Worm (Caenorhabditis elegans) whole organism, L4 larva: ENCODE data around the gene T10B9.14.

Source experiments
- aly-2 ChIP-seq: sonication (generic microtip); optimal IDR thresholded peaks from 2 replicates; lab custom pipeline; 2018; ENCODE audit warnings: missing biosample characterization, missing genetic modification characterization
- ama-1 ChIP-seq: fragments of 150-350 bp; optimal IDR thresholded peaks from 2 replicates; lab custom pipeline; 2014; ENCODE audit warnings: inconsistent platforms, mixed read lengths
- dmd-8 ChIP-seq: fragments of 200-800 bp; sonication (Bioruptor generic); IDR thresholded peaks from 2 replicates; pipeline ENCODE4 v1.3.6; 2022; ENCODE audit warnings: missing genetic modification characterization, missing compliant biosample characterization
- jun-1 ChIP-seq: fragments of 150-350 bp; optimal IDR thresholded peaks from 2 replicates; lab custom pipeline; 2014; ENCODE audit warnings: missing biosample characterization, missing genetic modification reagents, missing genetic modification characterization
- lin-13 ChIP-seq: fragments of 150-350 bp; optimal IDR thresholded peaks from 2 replicates; lab custom pipeline; 2014; ENCODE audit warnings: missing biosample characterization, missing genetic modification reagents, missing genetic modification characterization
- mdl-1 ChIP-seq, 2 experiments: fragments of 150-350 bp in 1 of 2; sonication (generic microtip) in 1 of 2; optimal IDR thresholded peaks; 2 replicates each; lab custom pipeline; 2014 to 2017; ENCODE audit warnings: missing biosample characterization in 2 of 2, missing genetic modification characterization in 2 of 2
- nhr-76 ChIP-seq: fragments of 150-350 bp; optimal IDR thresholded peaks from 2 replicates; lab custom pipeline; 2014; ENCODE audit warnings: missing biosample characterization, missing genetic modification characterization
- pha-4 ChIP-seq, 2 experiments: fragments of 150-350 bp in 1 of 2; fragments of 200-800 bp in 1 of 2; sonication (Bioruptor generic) in 1 of 2; IDR thresholded peaks in 1 of 2; optimal IDR thresholded peaks in 1 of 2; 2 replicates each; pipeline versions ENCODE4 v1.3.6 to Lab custom; 2014 to 2022; ENCODE audit warnings: missing genetic modification characterization in 2 of 2, missing genetic modification reagents in 2 of 2, missing biosample characterization in 1 of 2, missing compliant biosample characterization in 1 of 2
- pqm-1 ChIP-seq: sonication (generic microtip); optimal IDR thresholded peaks from 2 replicates; lab custom pipeline; 2017; ENCODE audit warnings: missing biosample characterization, missing genetic modification characterization
- unc-39 ChIP-seq: sonication (generic microtip); optimal IDR thresholded peaks from 2 replicates; lab custom pipeline; 2017; ENCODE audit warnings: missing biosample characterization, missing genetic modification characterization

DNA sequence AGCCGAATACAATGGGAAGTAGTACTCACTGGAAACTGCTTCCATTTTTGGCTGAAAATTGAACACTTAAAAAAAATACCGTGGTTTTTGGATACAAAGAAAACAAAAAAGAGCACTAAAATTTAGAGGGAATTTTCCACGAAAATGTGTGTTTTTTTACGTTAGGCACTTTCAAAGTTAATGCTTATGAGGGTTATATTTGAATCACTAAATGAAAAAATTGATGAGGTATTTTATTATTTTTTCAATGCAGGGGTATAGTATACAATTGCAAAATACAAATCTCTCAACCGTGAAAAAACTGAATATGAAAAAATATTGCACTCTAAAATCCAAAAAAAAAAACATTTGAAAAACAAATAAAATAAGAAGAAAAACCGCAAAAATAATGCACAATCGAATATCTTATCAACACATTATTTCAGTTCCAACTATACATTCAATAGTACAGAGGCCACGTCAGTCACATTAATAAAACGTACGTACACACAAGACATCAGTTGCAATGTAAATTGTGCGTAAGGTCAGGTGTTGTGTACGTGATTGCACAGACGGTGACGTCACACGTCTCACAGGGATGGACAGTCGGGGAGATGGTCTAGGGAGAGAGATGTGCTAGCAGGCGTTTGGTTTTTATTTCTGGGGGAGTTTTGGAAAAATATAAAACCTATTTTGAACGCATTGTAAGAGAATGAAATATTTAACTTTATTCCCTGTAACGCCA, 12.3 kb downstream of the T10B9.14 start, which contains the start of gene aqp-10:
- peak; percentile 73 for TF ChIP-seq pqm-1 (tag; lab: Kevin White, UChicago)
- no peak for TF ChIP-seq jun-1 (tag; lab: Kevin White, UChicago)
- TF ChIP-seq lin-13 (GFP tag; lab: Kevin White, UChicago) = no peak
- no peak for TF ChIP-seq aly-2
- no peak for TF ChIP-seq pha-4 (GFP tag; IDR thresholded peaks at IDR 0.05; lab: Robert Waterston, UW)
- peak; percentile 14 for TF ChIP-seq pha-4 (tag; optimal IDR thresholded peaks at IDR 0.05; lab: Kevin White, UChicago)
- TF ChIP-seq mdl-1 (tag; optimal IDR thresholded peaks at IDR 0.05; lab: Kevin White, UChicago) = peak in 1 of 2 experiments; percentile 20
- no peak for TF ChIP-seq unc-39
- 0 out of 2 replicates have a peak, but pooled peaks have one; percentile 37 for TF ChIP-seq dmd-8 (GFP tag; lab: Robert Waterston, UW)
- no peak for TF ChIP-seq nhr-76 (tag; lab: Kevin White, UChicago)
- no peak for TF ChIP-seq ama-1 (lab: Kevin White, UChicago)
